Fruit fly (Drosophila melanogaster) whole organism, embryonic: ENCODE measurements around the gene mof.

Experiments
- Antp ChIP-seq: fragments of 200-800 bp; sonication (Bioruptor generic); optimal IDR thresholded peaks from 3 replicates; lab custom pipeline; 2016; ENCODE audit warnings: missing biosample characterization, missing genetic modification characterization
- Atf-2 ChIP-seq: fragments of 200-800 bp; sonication (Bioruptor generic); optimal IDR thresholded peaks from 2 replicates; lab custom pipeline; 2016; ENCODE audit warnings: missing biosample characterization, missing genetic modification characterization
- Blimp-1 ChIP-seq: fragments of 200-800 bp; sonication (Bioruptor generic); optimal IDR thresholded peaks from 3 replicates; lab custom pipeline; 2018; ENCODE audit warnings: missing biosample characterization, missing genetic modification characterization, mild to moderate bottlenecking, moderate library complexity, missing genetic modification reagents
- CG14710 ChIP-seq: fragments of 200-800 bp; sonication (Bioruptor generic); optimal IDR thresholded peaks from 3 replicates; lab custom pipeline; 2019; ENCODE audit warnings: missing biosample characterization, mild to moderate bottlenecking, missing genetic modification characterization, moderate library complexity
- CG2712 ChIP-seq: fragments of 200-800 bp; optimal IDR thresholded peaks from 3 replicates; lab custom pipeline; 2019; ENCODE audit warnings: missing biosample characterization, mild to moderate bottlenecking, missing genetic modification characterization, moderate library complexity
- CG6254 ChIP-seq: fragments of 200-800 bp; sonication (Bioruptor generic); optimal IDR thresholded peaks from 3 replicates; lab custom pipeline; 2017; ENCODE audit warnings: mild to moderate bottlenecking, missing biosample characterization, missing genetic modification reagents, missing genetic modification characterization
- Lhr ChIP-seq: fragments of 200-800 bp; sonication (Bioruptor generic); optimal IDR thresholded peaks from 3 replicates; lab custom pipeline; 2017; ENCODE audit warnings: mild to moderate bottlenecking, missing biosample characterization, missing genetic modification reagents, missing genetic modification characterization
- YL-1 ChIP-seq: fragments of 200-800 bp; sonication (Bioruptor generic); optimal IDR thresholded peaks from 3 replicates; lab custom pipeline; 2017; ENCODE audit warnings: missing biosample characterization, mild to moderate bottlenecking, missing genetic modification characterization
- az2 ChIP-seq: fragments of 200-800 bp; sonication (Bioruptor generic); optimal IDR thresholded peaks from 3 replicates; lab custom pipeline; 2016; ENCODE audit warnings: missing biosample characterization, missing genetic modification characterization
- bcd ChIP-seq: fragments of 200-800 bp; sonication (Bioruptor generic); optimal IDR thresholded peaks from 2 replicates; lab custom pipeline; 2017; ENCODE audit warnings: missing biosample characterization, mild to moderate bottlenecking, missing genetic modification characterization
- fd64A ChIP-seq: fragments of 200-800 bp; sonication (Bioruptor generic); optimal IDR thresholded peaks from 3 replicates; lab custom pipeline; 2018; ENCODE audit warnings: missing biosample characterization, mild to moderate bottlenecking, missing genetic modification characterization
- lbe ChIP-seq: fragments of 200-800 bp; sonication (Bioruptor generic); optimal IDR thresholded peaks from 2 replicates; lab custom pipeline; 2016; ENCODE audit warnings: missing biosample characterization, mild to moderate bottlenecking, missing genetic modification characterization
- sd ChIP-seq: fragments of 200-800 bp; sonication (Bioruptor generic); optimal IDR thresholded peaks from 3 replicates; lab custom pipeline; 2018; ENCODE audit warnings: missing biosample characterization, mild to moderate bottlenecking, missing genetic modification characterization, moderate library complexity
- slou ChIP-seq: fragments of 200-800 bp; sonication (Bioruptor generic); optimal IDR thresholded peaks from 3 replicates; lab custom pipeline; 2016; ENCODE audit warnings: missing biosample characterization, missing genetic modification characterization
- stwl ChIP-seq: fragments of 200-800 bp; sonication (Bioruptor generic); optimal IDR thresholded peaks from 3 replicates; lab custom pipeline; 2018; ENCODE audit warnings: missing biosample characterization, mild to moderate bottlenecking, missing genetic modification characterization, moderate library complexity

Gene mof

DNA sequence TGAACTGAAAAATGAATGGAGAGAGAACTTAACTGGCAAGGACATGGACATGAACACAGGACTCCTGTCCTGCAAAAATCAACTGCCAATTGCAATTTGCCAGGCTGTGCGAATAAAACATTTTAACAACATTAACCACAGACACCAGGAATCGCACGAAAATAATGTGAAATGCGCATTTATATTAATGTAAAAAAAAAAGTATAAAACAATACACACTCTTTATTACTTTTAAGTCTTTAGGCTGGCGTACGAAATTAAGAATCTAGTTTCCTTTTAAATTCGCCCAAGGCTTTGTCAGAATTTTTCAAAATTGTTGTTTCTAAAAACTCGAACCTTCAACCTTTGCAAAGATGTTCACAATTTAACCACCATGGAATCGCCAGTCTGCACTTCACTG is 31.7 kb downstream of the mof start, which contains the start of gene CG12729:
Gene CG12729 (plus strand): TSS at position 301 of the 400 bp plus-strand sequence.
- TF ChIP-seq Lhr (GFP tag; lab: Kevin White, UChicago) = no peak
- TF ChIP-seq YL-1 (GFP tag; lab: Kevin White, UChicago) = no peak
- TF ChIP-seq bcd (GFP tag; lab: Kevin White, UChicago) = no peak

DNA sequence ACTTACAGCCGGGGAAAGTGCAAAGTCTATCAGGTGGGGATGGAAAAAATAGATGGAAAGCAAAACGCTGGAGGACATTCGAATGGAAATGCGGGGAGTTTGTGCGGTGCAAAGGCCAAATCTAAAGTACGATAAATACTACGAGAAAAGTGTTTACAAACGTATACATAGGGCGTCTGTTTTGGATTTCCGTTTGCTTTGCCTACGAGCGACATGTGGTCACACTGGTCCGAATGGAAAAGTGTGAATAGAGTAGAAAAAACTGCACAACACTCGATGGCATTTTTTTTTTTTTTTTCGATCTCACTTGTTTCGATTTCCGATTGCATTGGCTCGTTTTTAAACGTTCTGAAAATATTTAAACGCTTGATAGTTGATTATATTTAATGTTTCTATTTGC is 36.9 kb downstream of the mof start:
- no peak for TF ChIP-seq slou (GFP tag; lab: Kevin White, UChicago)
- no peak for TF ChIP-seq Antp (GFP tag; lab: Kevin White, UChicago)
- TF ChIP-seq CG2712 (tag; lab: Kevin White, UChicago) = no peak
- peak; percentile 61 for TF ChIP-seq CG14710 (tag; lab: Kevin White, UChicago)
- no peak for TF ChIP-seq az2
- no peak for TF ChIP-seq CG6254 (GFP tag; lab: Kevin White, UChicago)
- TF ChIP-seq Atf-2 (GFP tag; lab: Kevin White, UChicago) = no peak
- no peak for TF ChIP-seq fd64A
- TF ChIP-seq stwl = peak; percentile 76
- no peak for TF ChIP-seq lbe
- no peak for TF ChIP-seq Blimp-1 (GFP tag; lab: Kevin White, UChicago)
- TF ChIP-seq sd (tag; lab: Kevin White, UChicago) = no peak
